Fruit fly (Drosophila melanogaster): ENCODE measurements around the gene CG31550.

DNA sequence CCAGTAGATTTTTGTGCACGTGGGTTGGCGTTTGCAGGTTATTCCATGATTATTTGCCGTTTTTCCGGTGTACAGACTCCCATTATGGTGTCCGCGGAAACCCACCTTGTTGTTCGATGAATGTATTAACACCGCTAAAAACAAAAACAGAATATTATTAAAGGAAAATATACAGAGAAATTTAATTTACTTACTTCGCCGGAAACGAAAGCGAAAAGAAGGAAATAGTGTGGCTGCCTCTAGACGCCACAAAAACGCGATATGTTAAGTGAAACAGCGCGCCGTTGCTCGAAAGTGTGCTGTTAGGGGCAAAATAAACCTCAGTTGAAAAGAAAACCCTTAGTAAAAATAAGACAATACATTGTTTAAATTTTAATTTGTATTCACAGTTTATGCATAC is 18.5 kb upstream of the CG31550 start, which contains the start of gene RpL35A:
- TF ChIP-seq pan (optimal IDR thresholded peaks at IDR 0.05) = no peak
- TF ChIP-seq Dll (optimal IDR thresholded peaks at IDR 0.05) = no peak
- TF ChIP-seq psq (optimal IDR thresholded peaks at IDR 0.05) = no peak

Measured in whole organism.